Worm (Caenorhabditis elegans) whole organism, dauer: ENCODE measurements around the gene cnc-8.

Experiments used
- unc-62 ChIP-seq: sonication (generic microtip); optimal IDR thresholded peaks from 2 replicates; lab custom pipeline; 2017; ENCODE audit warnings: missing biosample characterization, missing genetic modification reagents, missing genetic modification characterization

Gene cnc-8

DNA sequence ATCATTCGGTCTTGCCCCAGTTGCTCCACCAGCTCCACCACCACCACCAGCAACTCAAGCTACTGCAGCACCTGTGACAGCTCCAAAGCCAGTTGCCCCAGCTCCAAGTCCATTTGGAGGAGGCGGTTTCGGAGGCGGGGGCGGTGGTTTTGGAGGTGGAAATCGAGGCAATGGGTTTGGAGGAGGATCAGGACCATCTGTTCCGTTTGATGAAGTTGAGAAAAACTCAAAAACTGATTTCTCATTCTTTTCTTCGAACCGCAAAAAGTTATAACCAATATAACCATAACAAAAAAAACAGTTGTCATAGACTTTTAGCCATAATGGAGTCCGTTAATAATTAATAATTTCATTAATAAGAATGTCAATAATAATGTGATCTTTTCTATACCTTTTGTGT lies 15.0 kb downstream of the cnc-8 start:
- TF ChIP-seq unc-62 = no peak

DNA sequence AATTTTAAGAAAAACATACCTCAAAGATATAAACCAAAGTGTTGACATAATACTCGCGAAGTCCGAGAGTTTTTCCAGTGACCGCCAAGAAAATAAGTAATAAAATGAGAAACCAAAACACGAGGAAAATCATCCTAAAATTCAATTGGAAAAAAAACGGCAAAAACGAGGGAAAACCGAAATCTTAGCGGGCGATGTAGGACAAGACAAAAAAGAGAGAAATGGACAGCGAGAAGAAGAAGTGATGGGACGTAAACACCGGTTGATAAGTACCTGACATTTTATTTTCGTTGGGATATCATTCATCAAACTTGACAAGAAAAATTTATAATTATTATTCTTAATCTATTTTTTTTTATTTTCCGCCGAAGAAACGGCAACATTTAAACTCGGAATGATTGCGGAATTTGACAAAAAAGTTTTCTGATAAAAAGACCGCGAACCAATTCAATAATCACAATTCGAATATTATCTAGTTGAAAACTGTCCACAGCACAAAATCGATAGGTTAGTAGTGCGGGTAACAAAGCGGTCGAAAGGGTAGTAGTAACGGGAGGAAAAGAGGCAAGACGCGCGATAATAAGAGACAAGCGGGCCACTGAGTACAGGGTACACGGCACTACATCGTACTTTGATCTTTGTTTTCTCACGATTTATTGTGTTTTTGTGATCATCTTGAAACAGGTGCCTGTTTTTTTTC lies 21.1 kb downstream of the cnc-8 start, which contains the start of gene acl-5:
TSS of gene acl-5 (minus strand) at position 134 of the 700 bp plus-strand sequence.
- no peak for TF ChIP-seq unc-62

DNA sequence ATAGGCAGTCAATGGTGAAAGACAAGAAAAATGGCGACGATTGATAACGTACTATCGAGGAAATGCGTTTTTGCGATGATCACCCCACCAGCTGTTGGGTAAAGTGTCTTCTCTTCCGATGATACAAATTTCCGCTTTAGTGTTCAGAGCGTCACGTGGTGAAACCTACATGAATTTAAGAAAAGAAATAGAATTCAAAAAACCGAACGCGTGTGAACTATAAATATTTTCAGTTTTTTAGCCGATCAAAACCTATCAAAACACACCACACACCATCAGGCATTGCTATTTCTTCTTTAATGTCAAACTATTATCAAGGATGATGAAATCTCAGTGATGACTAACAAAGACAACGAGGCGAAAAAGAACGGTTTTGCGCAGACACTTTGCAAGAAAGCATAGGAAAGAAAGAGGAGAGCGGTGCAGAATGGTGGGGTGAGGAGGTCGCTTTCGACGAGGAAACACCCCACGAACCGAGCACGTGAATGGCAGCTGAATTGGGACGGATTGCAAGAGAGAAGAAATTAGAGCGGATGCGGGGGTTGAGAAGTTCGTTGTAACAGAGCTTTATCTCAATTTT lies 25.7 kb downstream of the cnc-8 start:
- TF ChIP-seq unc-62 = no peak

DNA sequence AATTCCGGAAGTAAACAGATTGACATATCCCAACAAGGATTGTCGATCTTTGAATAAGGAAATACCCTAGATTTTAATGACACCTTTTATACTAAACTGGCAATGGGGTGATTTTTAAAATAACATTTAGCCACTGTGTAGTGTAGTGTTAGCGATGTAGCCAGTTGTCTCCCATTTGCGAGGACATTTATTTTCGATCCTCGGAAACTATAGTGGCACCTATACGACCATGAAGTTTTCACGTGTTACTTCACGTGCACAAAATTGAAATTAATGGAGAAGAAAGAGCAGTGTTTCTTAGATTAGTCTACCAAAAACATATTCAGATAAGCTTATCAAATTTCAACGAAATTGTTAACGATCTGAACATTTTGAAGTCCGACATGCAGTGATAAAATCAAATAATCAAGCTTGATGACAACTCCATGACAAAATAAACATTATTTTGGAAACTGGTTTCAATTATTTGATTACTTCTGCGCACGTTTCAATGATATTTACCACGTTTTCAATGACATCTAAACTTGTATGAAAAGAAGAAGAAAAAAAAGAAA lies 27.0 kb downstream of the cnc-8 start, which contains the start of gene R07E3.4:
TSS of gene R07E3.4 (minus strand) at position 51 of the 554 bp plus-strand sequence.
- TF ChIP-seq unc-62 = no peak

DNA sequence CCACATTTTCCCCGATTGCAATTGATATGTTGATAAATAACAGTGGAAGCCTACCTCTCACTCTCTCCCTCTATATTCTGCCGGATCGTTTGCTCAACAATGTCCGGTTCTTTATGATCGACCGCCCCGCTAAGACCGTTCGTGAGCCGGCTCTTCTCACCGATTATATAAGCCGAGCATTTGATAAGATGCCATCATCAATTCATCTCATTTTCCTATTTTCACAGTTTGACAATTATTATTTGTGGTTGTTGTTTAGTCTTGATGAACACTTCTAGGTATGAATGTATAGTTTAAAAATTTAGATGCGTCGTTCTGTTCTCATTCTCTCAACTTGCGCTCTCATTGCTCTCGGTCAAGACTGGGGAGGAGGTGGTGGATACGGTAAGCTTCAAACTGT lies 29.7 kb downstream of the cnc-8 start, which contains the start of gene idpa-3:
TSS of gene idpa-3 (plus strand) at position 301 of the 400 bp plus-strand sequence.
- no peak for TF ChIP-seq unc-62

DNA sequence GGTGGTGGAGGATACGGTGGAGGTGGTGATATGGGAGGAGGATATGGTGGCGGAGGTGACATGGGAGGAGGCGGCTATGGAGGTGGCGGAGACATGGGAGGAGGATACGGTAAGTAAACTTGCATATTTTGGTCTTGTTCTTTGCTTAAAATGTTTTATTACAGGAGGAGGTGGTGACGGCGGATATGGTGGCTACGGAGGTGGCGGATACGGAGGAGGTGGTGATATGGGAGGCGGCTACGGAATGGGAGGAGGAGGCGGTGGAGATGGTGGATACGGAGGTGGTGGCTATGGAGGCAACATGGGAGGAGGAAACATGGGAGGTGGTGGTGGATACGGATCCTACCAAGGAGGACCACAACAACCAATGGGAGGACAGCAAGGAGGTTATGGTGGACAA lies 30.2 kb downstream of the cnc-8 start:
- no peak for TF ChIP-seq unc-62

DNA sequence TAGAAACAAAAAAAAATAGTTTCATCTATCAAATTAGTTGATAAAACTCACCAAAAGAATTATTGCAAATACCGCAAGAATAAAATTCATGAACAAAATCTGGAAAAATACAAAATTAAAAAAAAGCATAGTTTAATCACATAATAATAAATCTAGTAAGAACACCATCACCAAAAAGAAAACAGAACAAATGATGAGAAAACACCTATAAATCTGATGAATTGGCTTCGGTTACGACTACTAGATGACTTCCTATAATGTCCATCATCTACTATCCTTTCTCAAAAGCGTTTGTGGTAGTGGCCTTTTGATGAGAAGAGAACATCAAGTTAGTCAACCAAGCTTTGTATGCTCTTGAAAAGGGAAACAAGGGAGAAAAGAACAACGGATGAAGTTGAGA lies 31.7 kb downstream of the cnc-8 start, which contains the start of gene cut-5:
TSS of gene cut-5 (minus strand) at position 101 of the 400 bp plus-strand sequence.
- no peak for TF ChIP-seq unc-62

DNA sequence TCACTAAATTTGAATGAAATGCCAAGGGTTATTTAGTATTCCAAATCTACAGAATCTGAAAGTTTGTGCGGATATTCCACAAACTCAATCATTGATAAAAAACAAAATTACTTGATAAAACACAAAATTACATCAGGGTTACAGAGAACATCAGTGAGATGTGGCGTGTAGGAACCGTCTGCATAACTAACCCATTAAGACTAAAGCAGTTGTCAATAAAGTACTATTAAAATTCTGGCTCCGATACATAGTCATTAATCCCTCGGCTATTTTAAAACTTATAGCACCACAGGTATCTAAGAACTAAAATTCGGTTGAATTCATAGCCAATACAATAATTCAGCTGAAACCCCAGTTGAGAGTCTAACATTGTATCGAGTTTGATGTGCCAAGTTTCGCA lies 32.4 kb downstream of the cnc-8 start:
- TF ChIP-seq unc-62 = no peak

DNA sequence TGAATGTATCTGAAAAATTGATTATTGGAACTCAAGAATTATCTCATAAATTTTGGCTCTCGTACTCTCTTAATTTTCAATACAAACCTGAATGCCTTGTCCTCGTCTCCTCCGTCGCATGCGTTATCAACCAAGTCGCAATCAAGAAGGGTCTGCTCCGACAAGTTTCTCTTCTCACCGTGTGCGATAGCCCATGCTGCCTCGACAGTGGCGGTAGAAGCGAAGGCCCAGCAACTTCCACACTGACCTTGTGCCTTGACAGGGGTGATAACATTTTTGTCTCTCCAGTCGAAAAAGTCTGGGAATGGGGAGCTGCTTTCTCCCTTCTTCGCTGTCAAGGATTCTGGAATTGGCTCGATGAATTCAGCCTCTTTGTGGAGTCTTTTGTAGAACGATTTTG lies 33.6 kb downstream of the cnc-8 start:
- TF ChIP-seq unc-62 = no peak

DNA sequence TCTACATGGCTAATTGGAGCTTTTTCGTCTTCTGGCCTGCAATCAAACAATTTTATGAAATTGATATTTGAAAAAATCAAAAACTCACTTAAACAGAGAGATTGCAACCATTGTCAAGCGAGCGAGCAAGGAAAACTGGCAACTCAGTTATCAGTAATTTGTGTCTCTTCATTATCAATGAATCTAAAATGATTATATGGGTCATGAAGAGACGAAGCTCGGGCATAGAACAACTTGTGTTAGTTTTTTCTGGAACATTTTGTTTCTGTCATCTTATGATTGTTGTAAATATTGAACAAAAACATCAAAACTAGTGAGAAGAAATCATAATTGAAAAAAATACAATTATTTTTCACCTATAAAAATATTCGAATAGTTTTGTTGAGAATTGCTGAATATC lies 34.6 kb downstream of the cnc-8 start, which contains the start of gene R07E3.1:
TSS of gene R07E3.1 (minus strand) at position 176 of the 400 bp plus-strand sequence.
- TF ChIP-seq unc-62 = no peak

DNA sequence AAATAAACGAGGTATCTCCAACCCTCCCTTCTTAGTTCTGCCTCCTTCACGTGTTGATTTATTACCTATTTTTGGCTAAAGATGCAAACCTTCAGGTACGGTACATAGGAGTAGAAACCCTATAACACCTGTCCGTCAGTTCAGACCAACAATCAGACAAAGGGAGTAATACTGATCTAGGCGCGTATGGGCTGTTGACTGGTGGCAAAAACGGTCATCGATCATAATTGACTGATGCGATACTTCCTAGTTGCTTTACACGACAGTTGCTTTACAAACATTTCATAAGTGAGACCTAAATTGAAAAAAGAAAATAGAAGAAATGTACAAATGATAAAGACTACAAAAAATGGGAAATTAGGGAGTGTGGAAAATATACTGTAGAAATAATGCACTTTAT lies 43.8 kb downstream of the cnc-8 start:
- no peak for TF ChIP-seq unc-62

DNA sequence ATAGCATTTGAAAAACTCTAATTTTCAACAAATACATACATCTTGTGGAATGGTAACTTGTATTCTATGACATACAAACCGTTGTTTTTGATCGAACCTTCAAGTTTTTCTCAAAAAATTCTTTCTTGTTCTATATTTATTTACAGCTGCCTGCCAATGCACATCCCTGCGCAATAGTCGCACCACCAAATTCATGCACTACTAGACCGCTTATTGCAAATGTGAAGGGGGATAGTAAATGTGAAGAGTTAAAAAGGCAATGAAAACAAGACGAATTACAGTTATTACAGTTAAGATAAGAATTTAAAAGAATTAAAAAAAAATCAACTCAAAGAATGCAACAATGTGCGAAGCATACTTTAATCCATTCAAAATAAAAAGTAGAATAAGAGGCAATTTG lies 47.5 kb downstream of the cnc-8 start:
- no peak for TF ChIP-seq unc-62

DNA sequence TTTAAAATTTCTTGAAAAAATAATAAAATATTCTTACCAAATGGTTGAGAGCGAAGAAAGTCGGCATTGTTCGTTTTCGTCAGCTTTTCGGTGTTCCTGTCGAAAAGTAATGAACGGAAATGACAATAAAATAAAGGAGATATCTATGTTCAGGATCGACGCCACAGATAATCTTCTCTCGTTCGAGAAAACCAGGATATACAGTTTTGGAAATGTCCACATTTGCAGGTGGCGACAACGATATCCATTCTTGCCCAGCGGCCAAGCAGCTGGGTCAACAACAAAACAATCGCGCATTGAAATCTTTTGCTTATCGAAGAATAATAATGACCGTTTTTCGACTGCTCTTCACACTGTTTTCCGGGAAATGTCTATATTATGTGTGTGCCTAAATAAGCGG lies 49.3 kb downstream of the cnc-8 start, which contains the start of gene R07E3.7:
TSS of gene R07E3.7 (minus strand) at position 101 of the 400 bp plus-strand sequence.
- TF ChIP-seq unc-62 = no peak
